Worm (Caenorhabditis elegans) whole organism, L1 larva: ENCODE data around the gene lmtr-5.

Experiments
- Y116A8C.19 ChIP-seq: sonication (generic microtip); optimal IDR thresholded peaks from 2 replicates; lab custom pipeline; 2016; ENCODE audit warnings: missing compliant biosample characterization, missing genetic modification characterization, borderline replicate concordance
- ama-1 ChIP-seq: fragments of 150-350 bp; optimal IDR thresholded peaks from 2 replicates; lab custom pipeline; 2014
- ces-1 ChIP-seq: fragments of 150-350 bp; optimal IDR thresholded peaks from 2 replicates; lab custom pipeline; 2014; ENCODE audit warnings: missing biosample characterization, missing genetic modification reagents, missing genetic modification characterization
- elt-2 ChIP-seq: sonication (generic microtip); optimal IDR thresholded peaks from 2 replicates; lab custom pipeline; 2016; ENCODE audit warnings: missing genetic modification characterization, mild to moderate bottlenecking, inconsistent platforms, missing compliant biosample characterization, missing genetic modification reagents
- elt-3 ChIP-seq, 6 experiments: fragments of 150-350 bp in 1 of 6; sonication (generic microtip); optimal IDR thresholded peaks; 2 replicates each; lab custom pipeline; 2017 to 2018; ENCODE audit warnings: missing biosample characterization in 6 of 6, missing genetic modification characterization in 6 of 6, inconsistent platforms in 1 of 6
- ets-5 ChIP-seq: fragments of 200-800 bp; sonication (Bioruptor generic); IDR thresholded peaks from 2 replicates; pipeline ENCODE4 v1.3.6; 2022; ENCODE audit warnings: missing genetic modification characterization, missing compliant biosample characterization
- lsy-2 ChIP-seq, 2 experiments: fragments of 150-350 bp; optimal IDR thresholded peaks; 2 replicates each; lab custom pipeline; 2014; ENCODE audit warnings: missing biosample characterization in 2 of 2, missing genetic modification characterization in 2 of 2
- mep-1 ChIP-seq: fragments of 150-350 bp; optimal IDR thresholded peaks from 2 replicates; lab custom pipeline; 2014; ENCODE audit warnings: missing biosample characterization, missing genetic modification characterization
- nhr-76 ChIP-seq: sonication (generic microtip); optimal IDR thresholded peaks from 2 replicates; lab custom pipeline; 2017; ENCODE audit warnings: missing biosample characterization, missing genetic modification characterization
- nhr-77 ChIP-seq: fragments of 150-350 bp; optimal IDR thresholded peaks from 2 replicates; lab custom pipeline; 2014; ENCODE audit warnings: missing biosample characterization, missing genetic modification characterization
- zag-1 ChIP-seq: fragments of 150-350 bp; optimal IDR thresholded peaks from 2 replicates; lab custom pipeline; 2014; ENCODE audit warnings: missing biosample characterization, missing genetic modification characterization

DNA sequence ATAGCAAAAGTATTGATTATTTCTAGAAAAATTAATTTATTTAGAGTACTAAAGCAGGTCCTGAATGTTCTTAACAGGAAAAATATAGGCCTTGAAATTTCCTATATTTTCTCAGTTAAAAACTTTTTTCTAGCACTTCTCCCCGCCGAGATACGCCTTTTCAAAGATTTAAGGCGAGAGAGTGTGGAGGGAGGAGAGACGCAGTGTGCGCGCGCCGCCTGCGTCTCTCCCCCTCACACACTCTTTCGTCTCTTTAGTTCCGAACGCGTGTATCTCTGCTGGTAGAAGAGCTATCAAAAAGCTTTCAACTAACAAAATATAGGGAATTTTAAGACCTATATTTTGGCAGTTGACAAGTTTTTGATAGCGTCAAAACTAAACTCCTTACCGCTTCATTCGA, 14.4 kb downstream of the lmtr-5 start:
- TF ChIP-seq ets-5 (GFP tag; lab: Robert Waterston, UW), result no peak
- no peak for TF ChIP-seq ces-1 (GFP tag; lab: Kevin White, UChicago)
- TF ChIP-seq Y116A8C.19, result no peak
- TF ChIP-seq elt-3 (tag; optimal IDR thresholded peaks at IDR 0.05; lab: Kevin White, UChicago), result no peak
- no peak for TF ChIP-seq nhr-77 (tag; lab: Kevin White, UChicago)
- no peak for TF ChIP-seq mep-1 (tag; lab: Kevin White, UChicago)
- TF ChIP-seq zag-1 (tag; lab: Kevin White, UChicago), result no peak
- TF ChIP-seq ama-1 (lab: Kevin White, UChicago), result no peak
- TF ChIP-seq elt-2, result no peak
- TF ChIP-seq nhr-76, result no peak
- no peak for TF ChIP-seq lsy-2 (tag; optimal IDR thresholded peaks at IDR 0.05; lab: Kevin White, UChicago)
